Fruit fly (Drosophila melanogaster) whole organism, embryonic: ENCODE measurements around the gene CG1575.

Source experiments
- Abd-B ChIP-seq: fragments of 200-800 bp; sonication (Bioruptor generic); optimal IDR thresholded peaks from 2 replicates; lab custom pipeline; 2018; ENCODE audit warnings: missing biosample characterization, mild to moderate bottlenecking, missing genetic modification characterization, moderate library complexity
- BtbVII ChIP-seq: fragments of 200-800 bp; sonication (Bioruptor generic); optimal IDR thresholded peaks from 3 replicates; lab custom pipeline; 2017; ENCODE audit warnings: missing biosample characterization, mild to moderate bottlenecking, missing genetic modification characterization
- CG10147 ChIP-seq: fragments of 200-800 bp; sonication (Bioruptor generic); optimal IDR thresholded peaks from 2 replicates; lab custom pipeline; 2019; ENCODE audit warnings: missing biosample characterization, mild to moderate bottlenecking, missing genetic modification characterization, moderate library complexity
- CG1024 ChIP-seq: fragments of 200-800 bp; sonication (Bioruptor generic); IDR thresholded peaks from 2 replicates; pipeline ENCODE4 v1.3.6; 2022; ENCODE audit warnings: missing biosample characterization, missing genetic modification characterization
- CG12104 ChIP-seq: fragments of 200-800 bp; sonication (Bioruptor generic); optimal IDR thresholded peaks from 3 replicates; lab custom pipeline; 2016; ENCODE audit warnings: missing biosample characterization, missing genetic modification characterization
- CG12942 ChIP-seq: fragments of 200-800 bp; sonication (Bioruptor generic); optimal IDR thresholded peaks from 3 replicates; lab custom pipeline; 2016; ENCODE audit warnings: missing biosample characterization, missing genetic modification characterization
- CG14667 ChIP-seq: fragments of 200-800 bp; sonication (Bioruptor generic); IDR thresholded peaks from 2 replicates; pipeline ENCODE4 v1.3.6; 2022; ENCODE audit warnings: missing biosample characterization, missing genetic modification characterization
- CG14710 ChIP-seq: fragments of 200-800 bp; sonication (Bioruptor generic); optimal IDR thresholded peaks from 3 replicates; lab custom pipeline; 2019; ENCODE audit warnings: missing biosample characterization, mild to moderate bottlenecking, missing genetic modification characterization, moderate library complexity
- CG14860 ChIP-seq: fragments of 200-800 bp; sonication (Bioruptor generic); IDR thresholded peaks from 3 replicates; pipeline ENCODE4 v1.3.6; 2022; ENCODE audit warnings: missing biosample characterization, missing genetic modification characterization; ENCODE audit not compliant: partially characterized antibody
- CG1529 ChIP-seq: fragments of 200-800 bp; sonication (Bioruptor generic); optimal IDR thresholded peaks from 3 replicates; lab custom pipeline; 2018; ENCODE audit warnings: missing biosample characterization, missing genetic modification characterization
- CG15514 ChIP-seq: fragments of 200-800 bp; sonication (Bioruptor generic); optimal IDR thresholded peaks from 3 replicates; lab custom pipeline; 2017; ENCODE audit warnings: missing biosample characterization, missing genetic modification characterization, mild to moderate bottlenecking, moderate library complexity, missing genetic modification reagents
- CG15696 ChIP-seq: fragments of 200-800 bp; sonication (Bioruptor generic); optimal IDR thresholded peaks from 2 replicates; lab custom pipeline; 2019; ENCODE audit warnings: missing biosample characterization, mild to moderate bottlenecking, missing genetic modification characterization, moderate library complexity
- CG1603 ChIP-seq: fragments of 200-800 bp; sonication (Bioruptor generic); optimal IDR thresholded peaks from 2 replicates; lab custom pipeline; 2019; ENCODE audit warnings: missing biosample characterization, mild to moderate bottlenecking, missing genetic modification characterization, moderate library complexity
- CG18764 ChIP-seq: fragments of 200-800 bp; sonication (Bioruptor generic); optimal IDR thresholded peaks from 3 replicates; lab custom pipeline; 2016; ENCODE audit warnings: missing biosample characterization, missing genetic modification characterization
- CG3847 ChIP-seq: fragments of 200-800 bp; sonication (Bioruptor generic); IDR thresholded peaks from 2 replicates; pipeline ENCODE4 v1.3.6; 2022; ENCODE audit warnings: missing biosample characterization, missing genetic modification characterization
- CG43689 ChIP-seq: fragments of 200-800 bp; sonication (Bioruptor generic); IDR thresholded peaks from 2 replicates; pipeline ENCODE4 v1.3.6; 2022; ENCODE audit warnings: missing biosample characterization, missing genetic modification characterization
- CG5180 ChIP-seq: fragments of 200-800 bp; sonication (Bioruptor generic); optimal IDR thresholded peaks from 3 replicates; lab custom pipeline; 2017; ENCODE audit warnings: missing biosample characterization, missing genetic modification characterization, mild to moderate bottlenecking, moderate library complexity, missing genetic modification reagents
- CG5245 ChIP-seq: fragments of 200-800 bp; sonication (Bioruptor generic); optimal IDR thresholded peaks from 3 replicates; lab custom pipeline; 2016; ENCODE audit warnings: missing biosample characterization, missing genetic modification characterization
- CG6272 ChIP-seq: fragments of 200-800 bp; sonication (Bioruptor generic); IDR thresholded peaks from 2 replicates; pipeline ENCODE4 v1.3.6; 2022; ENCODE audit warnings: missing biosample characterization, missing genetic modification characterization
- CG8359 ChIP-seq: fragments of 200-800 bp; sonication (Bioruptor generic); optimal IDR thresholded peaks from 2 replicates; lab custom pipeline; 2017; ENCODE audit warnings: missing biosample characterization, mild to moderate bottlenecking, missing genetic modification characterization, borderline replicate concordance
- CG9817 ChIP-seq: fragments of 200-800 bp; sonication (Bioruptor generic); optimal IDR thresholded peaks from 2 replicates; lab custom pipeline; 2018; ENCODE audit warnings: missing biosample characterization, mild to moderate bottlenecking, missing genetic modification characterization, moderate library complexity
- Doc3 ChIP-seq: fragments of 200-800 bp; sonication (Bioruptor generic); IDR thresholded peaks from 3 replicates; pipeline ENCODE4 v1.3.6; 2022; ENCODE audit warnings: missing biosample characterization, missing genetic modification characterization; ENCODE audit not compliant: partially characterized antibody
- E2f1 ChIP-seq: fragments of 200-800 bp; sonication (Bioruptor generic); IDR thresholded peaks from 2 replicates; pipeline ENCODE4 v1.3.6; 2022; ENCODE audit warnings: missing biosample characterization, missing genetic modification characterization
- Gsc ChIP-seq: fragments of 200-800 bp; sonication (Bioruptor generic); IDR thresholded peaks from 2 replicates; pipeline ENCODE4 v1.3.6; 2022; ENCODE audit warnings: missing biosample characterization, missing genetic modification characterization
- HmgZ ChIP-seq: fragments of 200-800 bp; sonication (Bioruptor generic); optimal IDR thresholded peaks from 2 replicates; lab custom pipeline; 2018; ENCODE audit warnings: missing biosample characterization, mild to moderate bottlenecking, missing genetic modification characterization
- Jarid2 ChIP-seq: fragments of 200-800 bp; sonication (Bioruptor generic); optimal IDR thresholded peaks from 3 replicates; lab custom pipeline; 2017; ENCODE audit warnings: mild to moderate bottlenecking, missing biosample characterization, missing genetic modification reagents, missing genetic modification characterization
- Kr ChIP-seq: fragments of 200-800 bp; sonication (Bioruptor generic); optimal IDR thresholded peaks from 2 replicates; lab custom pipeline; 2017; ENCODE audit warnings: missing biosample characterization, mild to moderate bottlenecking, missing genetic modification characterization
- Lhr ChIP-seq: fragments of 200-800 bp; sonication (Bioruptor generic); optimal IDR thresholded peaks from 3 replicates; lab custom pipeline; 2017; ENCODE audit warnings: mild to moderate bottlenecking, missing biosample characterization, missing genetic modification reagents, missing genetic modification characterization
- Nf-YB ChIP-seq: fragments of 200-800 bp; sonication (Bioruptor generic); optimal IDR thresholded peaks from 3 replicates; lab custom pipeline; 2019; ENCODE audit warnings: missing biosample characterization, mild to moderate bottlenecking, missing genetic modification characterization, moderate library complexity
- Nf-YC ChIP-seq: fragments of 200-800 bp; optimal IDR thresholded peaks from 3 replicates; lab custom pipeline; 2019; ENCODE audit warnings: missing biosample characterization, mild to moderate bottlenecking, missing genetic modification characterization, moderate library complexity
- NfI ChIP-seq: fragments of 200-800 bp; sonication (Bioruptor generic); optimal IDR thresholded peaks from 3 replicates; lab custom pipeline; 2018; ENCODE audit warnings: missing biosample characterization, mild to moderate bottlenecking, missing genetic modification characterization, moderate library complexity
- Sry-δ ChIP-seq: fragments of 200-800 bp; sonication (Bioruptor generic); optimal IDR thresholded peaks from 2 replicates; lab custom pipeline; 2016; ENCODE audit warnings: missing biosample characterization, missing genetic modification characterization
- abd-A ChIP-seq: fragments of 200-800 bp; sonication (Bioruptor generic); optimal IDR thresholded peaks from 3 replicates; lab custom pipeline; 2019; ENCODE audit warnings: missing biosample characterization, mild to moderate bottlenecking, missing genetic modification characterization, moderate library complexity
- al ChIP-seq: fragments of 200-800 bp; sonication (Bioruptor generic); IDR thresholded peaks from 2 replicates; pipeline ENCODE4 v1.3.6; 2022; ENCODE audit warnings: missing biosample characterization, missing genetic modification characterization
- ap ChIP-seq: fragments of 200-800 bp; sonication (Bioruptor generic); IDR thresholded peaks from 2 replicates; pipeline ENCODE4 v1.3.6; 2022; ENCODE audit warnings: missing biosample characterization, missing genetic modification characterization
- crol ChIP-seq: fragments of 200-800 bp; sonication (Bioruptor generic); IDR thresholded peaks from 2 replicates; pipeline ENCODE4 v1.3.6; 2022; ENCODE audit warnings: missing biosample characterization, missing genetic modification characterization
- ftz-f1 ChIP-seq: fragments of 200-800 bp; sonication (Bioruptor generic); optimal IDR thresholded peaks from 2 replicates; lab custom pipeline; 2016; ENCODE audit warnings: missing biosample characterization, missing genetic modification characterization
- gcm ChIP-seq: fragments of 200-800 bp; sonication (Bioruptor generic); optimal IDR thresholded peaks from 2 replicates; lab custom pipeline; 2019; ENCODE audit warnings: missing biosample characterization, mild to moderate bottlenecking, missing genetic modification characterization, moderate library complexity
- gsb-n ChIP-seq: fragments of 200-800 bp; sonication (Bioruptor generic); optimal IDR thresholded peaks from 3 replicates; lab custom pipeline; 2018; ENCODE audit warnings: missing biosample characterization, mild to moderate bottlenecking, missing genetic modification characterization
- kni ChIP-seq: fragments of 200-800 bp; sonication (Bioruptor generic); optimal IDR thresholded peaks from 3 replicates; lab custom pipeline; 2017; ENCODE audit warnings: mild to moderate bottlenecking, missing biosample characterization, missing genetic modification reagents, missing genetic modification characterization
- maf-S ChIP-seq: fragments of 200-800 bp; sonication (Bioruptor generic); optimal IDR thresholded peaks from 2 replicates; lab custom pipeline; 2016; ENCODE audit warnings: missing biosample characterization, missing genetic modification characterization
- nerfin-1 ChIP-seq: fragments of 200-800 bp; sonication (Bioruptor generic); optimal IDR thresholded peaks from 3 replicates; lab custom pipeline; 2019; ENCODE audit warnings: missing biosample characterization, mild to moderate bottlenecking, missing genetic modification characterization, moderate library complexity
- nerfin-2 ChIP-seq: fragments of 200-800 bp; sonication (Bioruptor generic); IDR thresholded peaks from 2 replicates; pipeline ENCODE4 v1.3.6; 2022; ENCODE audit warnings: missing biosample characterization, missing genetic modification characterization; ENCODE audit not compliant: partially characterized antibody
- nmo ChIP-seq: fragments of 200-800 bp; sonication (Bioruptor generic); optimal IDR thresholded peaks from 2 replicates; lab custom pipeline; 2018; ENCODE audit warnings: missing biosample characterization, mild to moderate bottlenecking, missing genetic modification characterization, moderate library complexity
- pita ChIP-seq: fragments of 200-800 bp; sonication (Bioruptor generic); optimal IDR thresholded peaks from 2 replicates; lab custom pipeline; 2017; ENCODE audit warnings: missing biosample characterization, mild to moderate bottlenecking, missing genetic modification characterization
- repo ChIP-seq: fragments of 200-800 bp; sonication (Bioruptor generic); optimal IDR thresholded peaks from 2 replicates; lab custom pipeline; 2016; ENCODE audit warnings: missing biosample characterization, missing genetic modification characterization
- sr ChIP-seq: fragments of 200-800 bp; sonication (Bioruptor generic); IDR thresholded peaks from 3 replicates; pipeline ENCODE4 v1.3.6; 2022; ENCODE audit warnings: missing biosample characterization, missing genetic modification characterization
- tup ChIP-seq: fragments of 200-800 bp; sonication (Bioruptor generic); optimal IDR thresholded peaks from 2 replicates; lab custom pipeline; 2016; ENCODE audit warnings: missing biosample characterization, mild to moderate bottlenecking, missing genetic modification characterization, moderate library complexity
- zen2 ChIP-seq: fragments of 200-800 bp; sonication (Bioruptor generic); IDR thresholded peaks from 3 replicates; pipeline ENCODE4 v1.3.6; 2022; ENCODE audit warnings: missing biosample characterization, missing genetic modification characterization; ENCODE audit not compliant: partially characterized antibody
- zfh1 ChIP-seq: fragments of 200-800 bp; sonication (Bioruptor generic); IDR thresholded peaks from 3 replicates; pipeline ENCODE4 v1.3.6; 2022; ENCODE audit warnings: missing biosample characterization, missing genetic modification characterization

Gene CG1575

dm6 chrX:8122834-8123233 is 6.0 kb downstream of the CG1575 start (continued):
- TF ChIP-seq nmo (GFP tag; lab: Kevin White, UChicago) (peak; percentile 60), Jarid2 (GFP tag; lab: Kevin White, UChicago) (no peak), Nf-YB (GFP tag; lab: Kevin White, UChicago) (no peak), E2f1 (GFP tag; lab: Robert Waterston, UW) (no peak), zfh1 (0 out of 3 replicates have a peak, but pooled peaks have one; percentile 4), abd-A (tag; lab: Kevin White, UChicago) (no peak), CG12104 (no peak), gcm (GFP tag; lab: Kevin White, UChicago) (no peak), CG5180 (GFP tag; lab: Kevin White, UChicago) (no peak), CG9817 (tag; lab: Kevin White, UChicago) (no peak), ap (GFP tag; lab: Robert Waterston, UW) (no peak), al (no peak), CG3847 (GFP tag; lab: Robert Waterston, UW) (no peak), kni (no peak), Nf-YC (no peak), CG14710 (tag; lab: Kevin White, UChicago) (peak; percentile 48), Lhr (no peak), nerfin-2 (GFP tag; lab: Robert Waterston, UW) (no peak), HmgZ (tag; lab: Kevin White, UChicago) (no peak), Abd-B (GFP tag; lab: Kevin White, UChicago) (no peak), Doc3 (GFP tag; lab: Robert Waterston, UW) (no peak), CG10147 (no peak), nerfin-1 (tag; lab: Kevin White, UChicago) (no peak), repo (GFP tag; lab: Kevin White, UChicago) (no peak), Sry-δ (GFP tag; lab: Kevin White, UChicago) (no peak), tup (no peak), maf-S (no peak), CG1024 (GFP tag; lab: Robert Waterston, UW) (no peak), ftz-f1 (GFP tag; lab: Kevin White, UChicago) (no peak), CG6272 (GFP tag; lab: Robert Waterston, UW) (no peak), Gsc (no peak), CG43689 (GFP tag; lab: Robert Waterston, UW) (no peak), NfI (GFP tag; lab: Kevin White, UChicago) (no peak), sr (GFP tag; lab: Robert Waterston, UW) (no peak), CG14667 (GFP tag; lab: Robert Waterston, UW) (no peak), CG1603 (tag; lab: Kevin White, UChicago) (peak; percentile 38), CG8359 (no peak), BtbVII (GFP tag; lab: Kevin White, UChicago) (no peak), pita (GFP tag; lab: Kevin White, UChicago) (no peak), zen2 (GFP tag; lab: Robert Waterston, UW) (no peak), CG15696 (peak; percentile 11), CG1529 (GFP tag; lab: Kevin White, UChicago) (peak; percentile 14), CG18764 (GFP tag; lab: Kevin White, UChicago) (no peak), CG5245 (GFP tag; lab: Kevin White, UChicago) (no peak), CG14860 (no peak), Kr (GFP tag; lab: Kevin White, UChicago) (no peak), CG15514 (GFP tag; lab: Kevin White, UChicago) (no peak), gsb-n (tag; lab: Kevin White, UChicago) (no peak), crol (GFP tag; lab: Robert Waterston, UW) (no peak), CG12942 (GFP tag; lab: Kevin White, UChicago) (no peak)
